Worm (Caenorhabditis elegans): Measurements from ENCODE around the gene Y67D8C.7.

- no peak for TF ChIP-seq nhr-90 (tag; optimal IDR thresholded peaks at IDR 0.05; ENCODE audit: poor library complexity)
- no peak for TF ChIP-seq lir-3 (tag; optimal IDR thresholded peaks at IDR 0.05; ENCODE audit: poor library complexity)
- TF ChIP-seq ces-1 (GFP tag; optimal IDR thresholded peaks at IDR 0.05) = no peak
- no peak for TF ChIP-seq hlh-4 (tag; optimal IDR thresholded peaks at IDR 0.05)
- TF ChIP-seq blmp-1 (tag; optimal IDR thresholded peaks at IDR 0.05) = no peak
- TF ChIP-seq nhr-76 (tag; optimal IDR thresholded peaks at IDR 0.05) = no peak
- TF ChIP-seq nhr-77 (tag; optimal IDR thresholded peaks at IDR 0.05) = no peak
- no peak for TF ChIP-seq sptf-1 (tag; optimal IDR thresholded peaks at IDR 0.05)
- TF ChIP-seq aly-2 (tag; optimal IDR thresholded peaks at IDR 0.05) = no peak
- TF ChIP-seq fkh-10 (GFP tag; optimal IDR thresholded peaks at IDR 0.05) = no peak
- no peak for TF ChIP-seq pqm-1 (tag; optimal IDR thresholded peaks at IDR 0.05)
- TF ChIP-seq ama-1 (optimal IDR thresholded peaks at IDR 0.05) = no peak
- TF ChIP-seq unc-130 (tag; optimal IDR thresholded peaks at IDR 0.05) = no peak
- TF ChIP-seq unc-98 (GFP tag; IDR thresholded peaks at IDR 0.05) = no peak
Measured at ce11 chrIV:3101208-3101607, 34.5 kb upstream of the Y67D8C.7 start.

Measured in whole organism, L1 larva.